Worm (Caenorhabditis elegans): Measurements from ENCODE around the gene str-101.

Gene str-101

DNA sequence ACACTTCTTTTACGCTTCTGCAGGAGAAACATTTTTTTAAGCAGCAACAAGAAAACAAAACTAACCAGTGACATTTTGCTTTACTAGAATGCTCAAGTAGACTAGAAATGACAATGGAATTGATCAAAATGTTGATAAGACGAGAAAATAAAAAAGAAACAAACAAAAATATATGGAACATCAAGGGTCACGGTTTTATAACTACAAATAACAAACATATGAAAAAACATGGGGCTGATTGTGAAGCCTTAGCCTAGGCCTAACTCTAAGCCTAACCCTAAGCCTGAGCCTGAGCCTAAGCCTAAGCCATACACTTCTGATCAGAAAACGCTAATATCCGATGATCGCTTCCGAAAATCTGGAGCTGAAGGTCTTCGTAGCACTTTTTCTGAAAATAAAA is 18.7 kb upstream of the str-101 start, which contains the start of gene Y6E2A.10:
Gene Y6E2A.10, minus strand, starts transcription at position 101 of the 400 bp plus-strand sequence.
- TF ChIP-seq rnt-1 (tag; optimal IDR thresholded peaks at IDR 0.05) (no peak), unc-30 (tag; optimal IDR thresholded peaks at IDR 0.05) (no peak), alr-1 (tag; optimal IDR thresholded peaks at IDR 0.05; ENCODE audit: borderline replicate concordance) (no peak), ceh-88 (GFP tag; IDR thresholded peaks at IDR 0.05) (no peak), efl-1 (optimal IDR thresholded peaks at IDR 0.05) (no peak), efl-1 (GFP tag; optimal IDR thresholded peaks at IDR 0.05 in 1 of 2) (no peak), hlh-17 (GFP tag; optimal IDR thresholded peaks at IDR 0.05; ENCODE audit: borderline replicate concordance) (no peak), grh-1 (GFP tag; IDR thresholded peaks at IDR 0.05) (no peak), hpl-2 (GFP tag; optimal IDR thresholded peaks at IDR 0.05) (no peak), nhr-84 (tag; optimal IDR thresholded peaks at IDR 0.05) (no peak), aha-1 (tag; optimal IDR thresholded peaks at IDR 0.05) (no peak), dsc-1 (tag; optimal IDR thresholded peaks at IDR 0.05) (no peak), blmp-1 (tag; optimal IDR thresholded peaks at IDR 0.05) (no peak)

DNA sequence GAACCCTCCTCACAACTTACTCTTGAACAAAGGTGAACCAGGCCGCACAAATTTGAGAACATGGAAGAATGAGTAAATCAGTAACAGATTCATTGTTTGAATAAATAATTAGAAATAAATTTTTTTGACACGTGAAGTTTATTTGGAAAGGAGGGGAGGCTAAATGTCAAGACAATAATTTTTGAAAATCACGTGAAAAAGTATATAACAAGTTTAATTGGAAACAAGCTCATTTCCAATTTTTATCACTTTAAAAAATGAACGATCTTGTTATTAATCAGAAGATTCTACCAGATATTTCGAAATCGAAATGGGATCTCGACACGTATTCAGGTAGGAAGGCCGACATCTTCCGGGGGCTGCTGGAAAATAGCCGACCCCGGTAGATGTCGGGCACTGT is 14.8 kb upstream of the str-101 start, which contains the start of the genes irld-57 and sfxn-1.3:
Gene irld-57, minus strand, starts transcription at position 101 of the 400 bp plus-strand sequence.
Gene sfxn-1.3, plus strand, starts transcription at position 232 of the 400 bp plus-strand sequence.
- TF ChIP-seq egl-13 (tag; optimal IDR thresholded peaks at IDR 0.05) = no peak
- no peak for TF ChIP-seq ztf-11 (tag; optimal IDR thresholded peaks at IDR 0.05)
- no peak for TF ChIP-seq nhr-28 (tag; optimal IDR thresholded peaks at IDR 0.05)
- no peak for TF ChIP-seq nhr-85 (tag)
- TF ChIP-seq dpl-1 (GFP tag; optimal IDR thresholded peaks at IDR 0.05) = no peak
- no peak for TF ChIP-seq ama-1 (optimal IDR thresholded peaks at IDR 0.05)
- TF ChIP-seq dsc-1 (tag; optimal IDR thresholded peaks at IDR 0.05) = no peak
- no peak for TF ChIP-seq nhr-76 (tag; optimal IDR thresholded peaks at IDR 0.05)
- no peak for TF ChIP-seq pqm-1 (tag; optimal IDR thresholded peaks at IDR 0.05)
- no peak for TF ChIP-seq vab-15 (tag; optimal IDR thresholded peaks at IDR 0.05)
- no peak for TF ChIP-seq efl-1 (optimal IDR thresholded peaks at IDR 0.05)
- no peak for TF ChIP-seq efl-1 (GFP tag; optimal IDR thresholded peaks at IDR 0.05 in 1 of 2)
- no peak for TF ChIP-seq lsy-2 (tag; optimal IDR thresholded peaks at IDR 0.05)
- no peak for TF ChIP-seq zag-1 (tag; optimal IDR thresholded peaks at IDR 0.05)
- TF ChIP-seq nhr-77 (tag; optimal IDR thresholded peaks at IDR 0.05) = no peak
- no peak for TF ChIP-seq unc-86 (tag; optimal IDR thresholded peaks at IDR 0.05)

DNA sequence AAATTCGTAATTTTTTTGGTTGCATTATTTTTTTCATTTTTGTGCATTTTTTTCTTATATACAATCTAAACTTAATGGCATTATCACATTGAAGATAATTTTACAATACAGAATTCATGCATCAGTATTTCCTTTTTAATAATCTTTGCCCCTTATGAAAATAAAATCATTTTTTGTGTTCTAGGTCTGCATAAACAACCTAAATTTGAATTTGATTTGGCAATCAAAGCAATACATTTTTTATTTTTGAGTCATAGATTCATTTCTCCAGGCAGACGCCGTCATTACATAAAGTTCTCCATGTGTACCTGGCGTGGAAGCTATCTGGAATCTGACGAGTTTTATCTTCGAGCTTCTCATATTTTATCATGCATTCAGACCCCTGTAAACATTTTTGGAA is 10.1 kb upstream of the str-101 start, which contains the start of gene srh-140:
Gene srh-140, plus strand, starts transcription at position 301 of the 400 bp plus-strand sequence.
- TF ChIP-seq lin-15B (tag; optimal IDR thresholded peaks at IDR 0.05) (no peak), efl-1 (optimal IDR thresholded peaks at IDR 0.05) (no peak), efl-1 (GFP tag; optimal IDR thresholded peaks at IDR 0.05 in 1 of 2) (no peak), sptf-1 (tag; optimal IDR thresholded peaks at IDR 0.05) (no peak), mep-1 (tag; optimal IDR thresholded peaks at IDR 0.05) (no peak), ceh-8 (GFP tag; optimal IDR thresholded peaks at IDR 0.05) (no peak), C04F5.9 (tag; optimal IDR thresholded peaks at IDR 0.05) (no peak), ceh-90 (tag; optimal IDR thresholded peaks at IDR 0.05) (no peak), grh-1 (GFP tag; IDR thresholded peaks at IDR 0.05) (no peak), unc-86 (tag; optimal IDR thresholded peaks at IDR 0.05) (no peak), fkh-4 (tag; optimal IDR thresholded peaks at IDR 0.05; ENCODE audit: borderline replicate concordance) (no peak), rnt-1 (tag; optimal IDR thresholded peaks at IDR 0.05) (no peak), nhr-77 (tag; optimal IDR thresholded peaks at IDR 0.05) (no peak), ceh-82 (tag; optimal IDR thresholded peaks at IDR 0.05) (no peak), efl-3 (GFP tag; optimal IDR thresholded peaks at IDR 0.05) (no peak), fos-1 (tag; optimal IDR thresholded peaks at IDR 0.05) (no peak), sup-37 (GFP tag; optimal IDR thresholded peaks at IDR 0.05) (no peak), irx-1 (tag; optimal IDR thresholded peaks at IDR 0.05) (no peak)

DNA sequence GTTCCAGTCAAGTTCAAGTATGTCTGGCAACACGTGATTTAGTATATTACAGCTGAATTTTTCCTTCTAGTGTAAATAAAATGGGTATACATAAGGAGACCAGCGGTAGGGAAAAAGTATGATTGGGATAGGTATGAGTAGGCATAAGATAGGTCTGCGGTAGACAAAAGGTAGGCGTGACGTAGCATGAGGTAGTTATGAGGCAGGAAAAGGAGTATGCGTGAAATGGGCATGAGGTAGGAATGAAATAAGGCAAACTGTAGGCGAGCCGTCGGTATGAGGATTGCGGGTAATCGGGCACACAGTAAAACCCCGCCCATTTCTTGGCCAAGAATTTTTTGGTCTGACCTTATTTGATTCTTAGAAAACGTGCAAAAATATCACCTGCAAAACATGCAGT is 9.6 kb upstream of the str-101 start:
- TF ChIP-seq lin-39 (tag; optimal IDR thresholded peaks at IDR 0.05) (no peak), hlh-4 (tag; optimal IDR thresholded peaks at IDR 0.05) (peak; percentile 95)
